Fruit fly (Drosophila melanogaster) whole organism, embryonic: Measurements from ENCODE around the gene LysD.

ENCODE experiments used
- Awh ChIP-seq: fragments of 200-800 bp; sonication (Bioruptor generic); IDR thresholded peaks from 2 replicates; pipeline ENCODE4, ENCODE4 v1.3.6; 2022; ENCODE audit warnings: missing biosample characterization, missing genetic modification characterization
- Bgb ChIP-seq: fragments of 200-800 bp; sonication (Bioruptor generic); IDR thresholded peaks from 2 replicates; pipeline ENCODE4 v1.3.6; 2022; ENCODE audit warnings: missing biosample characterization, missing genetic modification characterization; ENCODE audit not compliant: partially characterized antibody
- C15 ChIP-seq: fragments of 200-800 bp; sonication (Bioruptor generic); IDR thresholded peaks from 3 replicates; pipeline ENCODE4 v1.3.6; 2022; ENCODE audit warnings: missing biosample characterization, missing genetic modification characterization
- CG10267 ChIP-seq: fragments of 200-800 bp; sonication (Bioruptor generic); optimal IDR thresholded peaks from 2 replicates; lab custom pipeline; 2018; ENCODE audit warnings: missing biosample characterization, mild to moderate bottlenecking, missing genetic modification characterization, moderate library complexity
- CG10462 ChIP-seq: fragments of 200-800 bp; sonication (Bioruptor generic); optimal IDR thresholded peaks from 2 replicates; lab custom pipeline; 2016; ENCODE audit warnings: missing biosample characterization, missing genetic modification characterization
- CG13123 ChIP-seq: fragments of 200-800 bp; sonication (Bioruptor generic); optimal IDR thresholded peaks from 2 replicates; lab custom pipeline; 2016; ENCODE audit warnings: missing biosample characterization, missing genetic modification characterization
- CG17568 ChIP-seq: fragments of 200-800 bp; sonication (Bioruptor generic); optimal IDR thresholded peaks from 2 replicates; lab custom pipeline; 2018; ENCODE audit warnings: missing biosample characterization, mild to moderate bottlenecking, missing genetic modification characterization, moderate library complexity
- CG17802 ChIP-seq: fragments of 200-800 bp; sonication (Bioruptor generic); optimal IDR thresholded peaks from 2 replicates; lab custom pipeline; 2018; ENCODE audit warnings: missing biosample characterization, mild to moderate bottlenecking, missing genetic modification characterization, moderate library complexity
- CG18262 ChIP-seq: fragments of 200-800 bp; optimal IDR thresholded peaks from 3 replicates; lab custom pipeline; 2019; ENCODE audit warnings: missing biosample characterization, mild to moderate bottlenecking, missing genetic modification characterization, moderate library complexity
- CG2199 ChIP-seq: fragments of 200-800 bp; sonication (Bioruptor generic); IDR thresholded peaks from 3 replicates; pipeline ENCODE4 v1.3.6; 2022; ENCODE audit warnings: missing biosample characterization, missing genetic modification characterization
- CG32532 ChIP-seq: fragments of 200-800 bp; sonication (Bioruptor generic); IDR thresholded peaks from 2 replicates; pipeline ENCODE4 v1.3.6; 2022; ENCODE audit warnings: missing biosample characterization, missing genetic modification characterization
- CG33557 ChIP-seq: fragments of 200-800 bp; sonication (Bioruptor generic); optimal IDR thresholded peaks from 2 replicates; lab custom pipeline; 2019; ENCODE audit warnings: missing biosample characterization, mild to moderate bottlenecking, missing genetic modification characterization, moderate library complexity
- CG34422 ChIP-seq: fragments of 200-800 bp; sonication (Bioruptor generic); IDR thresholded peaks from 3 replicates; pipeline ENCODE4 v1.3.6; 2022; ENCODE audit warnings: missing biosample characterization, missing genetic modification characterization
- CG4404 ChIP-seq: fragments of 200-800 bp; sonication (Bioruptor generic); IDR thresholded peaks from 2 replicates; pipeline ENCODE4 v1.3.6; 2022; ENCODE audit warnings: missing biosample characterization, missing genetic modification characterization
- CG4820 ChIP-seq: fragments of 200-800 bp; sonication (Bioruptor generic); optimal IDR thresholded peaks from 3 replicates; lab custom pipeline; 2016; ENCODE audit warnings: missing biosample characterization, missing genetic modification characterization
- CG6254 ChIP-seq: fragments of 200-800 bp; sonication (Bioruptor generic); optimal IDR thresholded peaks from 3 replicates; lab custom pipeline; 2017; ENCODE audit warnings: mild to moderate bottlenecking, missing biosample characterization, missing genetic modification reagents, missing genetic modification characterization
- CG6683 ChIP-seq: fragments of 200-800 bp; sonication (Bioruptor generic); optimal IDR thresholded peaks from 2 replicates; lab custom pipeline; 2017; ENCODE audit warnings: missing biosample characterization, mild to moderate bottlenecking, missing genetic modification characterization, missing genetic modification reagents
- CG6854 ChIP-seq: fragments of 200-800 bp; sonication (Bioruptor generic); optimal IDR thresholded peaks from 3 replicates; lab custom pipeline; 2017; ENCODE audit warnings: missing biosample characterization, mild to moderate bottlenecking, missing genetic modification characterization
- H15 ChIP-seq: fragments of 200-800 bp; sonication (Bioruptor generic); IDR thresholded peaks from 3 replicates; pipeline ENCODE4 v1.3.6; 2022; ENCODE audit warnings: missing biosample characterization, missing genetic modification characterization
- H2.0 ChIP-seq: fragments of 200-800 bp; sonication (Bioruptor generic); IDR thresholded peaks from 2 replicates; pipeline ENCODE4 v1.3.6; 2022; ENCODE audit warnings: missing biosample characterization, missing genetic modification characterization
- HLHmδ ChIP-seq: fragments of 200-800 bp; sonication (Bioruptor generic); optimal IDR thresholded peaks from 2 replicates; lab custom pipeline; 2018; ENCODE audit warnings: missing biosample characterization, mild to moderate bottlenecking, missing genetic modification characterization, moderate library complexity
- Hand ChIP-seq: fragments of 200-800 bp; sonication (Bioruptor generic); optimal IDR thresholded peaks from 2 replicates; lab custom pipeline; 2017; ENCODE audit warnings: mild to moderate bottlenecking, missing biosample characterization, missing genetic modification reagents, missing genetic modification characterization
- HmgD ChIP-seq: fragments of 200-800 bp; sonication (Bioruptor generic); optimal IDR thresholded peaks from 3 replicates; lab custom pipeline; 2016; ENCODE audit warnings: missing biosample characterization, missing genetic modification characterization
- Jarid2 ChIP-seq: fragments of 200-800 bp; sonication (Bioruptor generic); optimal IDR thresholded peaks from 3 replicates; lab custom pipeline; 2017; ENCODE audit warnings: mild to moderate bottlenecking, missing biosample characterization, missing genetic modification reagents, missing genetic modification characterization
- Kr ChIP-seq: fragments of 200-800 bp; sonication (Bioruptor generic); optimal IDR thresholded peaks from 2 replicates; lab custom pipeline; 2017; ENCODE audit warnings: missing biosample characterization, mild to moderate bottlenecking, missing genetic modification characterization
- Meics ChIP-seq: fragments of 200-800 bp; sonication (Bioruptor generic); optimal IDR thresholded peaks from 2 replicates; lab custom pipeline; 2017; ENCODE audit warnings: missing biosample characterization, mild to moderate bottlenecking, missing genetic modification characterization
- Nf-YB ChIP-seq: fragments of 200-800 bp; sonication (Bioruptor generic); optimal IDR thresholded peaks from 3 replicates; lab custom pipeline; 2019; ENCODE audit warnings: missing biosample characterization, mild to moderate bottlenecking, missing genetic modification characterization, moderate library complexity
- Ravus ChIP-seq: fragments of 200-800 bp; sonication (Bioruptor generic); IDR thresholded peaks from 2 replicates; pipeline ENCODE4 v1.3.6; 2022; ENCODE audit warnings: missing biosample characterization, missing genetic modification characterization
- Rfx ChIP-seq: fragments of 200-800 bp; sonication (Bioruptor generic); IDR thresholded peaks from 2 replicates; pipeline ENCODE4 v1.3.6; 2022; ENCODE audit warnings: missing biosample characterization, missing genetic modification characterization
- Side ChIP-seq: fragments of 200-800 bp; sonication (Bioruptor generic); optimal IDR thresholded peaks from 2 replicates; lab custom pipeline; 2016; ENCODE audit warnings: missing biosample characterization, missing genetic modification characterization
- Ssrp ChIP-seq: fragments of 200-800 bp; sonication (Bioruptor generic); optimal IDR thresholded peaks from 2 replicates; lab custom pipeline; 2018; ENCODE audit warnings: missing biosample characterization, mild to moderate bottlenecking, missing genetic modification characterization, moderate library complexity
- ara ChIP-seq: fragments of 200-800 bp; sonication (Bioruptor generic); IDR thresholded peaks from 2 replicates; pipeline ENCODE4 v1.3.6; 2022; ENCODE audit warnings: missing biosample characterization, missing genetic modification characterization
- ash1 ChIP-seq: fragments of 200-800 bp; sonication (Bioruptor generic); optimal IDR thresholded peaks from 2 replicates; lab custom pipeline; 2018; ENCODE audit warnings: missing biosample characterization, mild to moderate bottlenecking, missing genetic modification characterization
- bbx ChIP-seq: fragments of 200-800 bp; sonication (Bioruptor generic); IDR thresholded peaks from 2 replicates; pipeline ENCODE4 v1.3.6; 2022; ENCODE audit warnings: missing biosample characterization, missing genetic modification characterization; ENCODE audit not compliant: partially characterized antibody
- br ChIP-seq: fragments of >200 bp; optimal IDR thresholded peaks from 2 replicates; lab custom pipeline; 2017
- cad ChIP-seq: fragments of >200 bp; optimal IDR thresholded peaks from 2 replicates; lab custom pipeline; 2017; ENCODE audit warnings: missing biosample characterization, missing genetic modification characterization
- chinmo ChIP-seq: fragments of 200-800 bp; sonication (Bioruptor generic); IDR thresholded peaks from 4 replicates; pipeline ENCODE4 v1.3.6; 2022; ENCODE audit warnings: missing biosample characterization, missing genetic modification characterization; ENCODE audit not compliant: partially characterized antibody
- ems ChIP-seq: fragments of 200-800 bp; sonication (Bioruptor generic); optimal IDR thresholded peaks from 3 replicates; lab custom pipeline; 2016; ENCODE audit warnings: missing biosample characterization, missing genetic modification characterization
- en ChIP-seq: fragments of 200-800 bp; sonication (Bioruptor generic); optimal IDR thresholded peaks from 2 replicates; lab custom pipeline; 2016; ENCODE audit warnings: missing biosample characterization, missing genetic modification characterization
- gem ChIP-seq: fragments of 200-800 bp; sonication (Bioruptor generic); optimal IDR thresholded peaks from 2 replicates; lab custom pipeline; 2019; ENCODE audit warnings: missing biosample characterization, mild to moderate bottlenecking, missing genetic modification characterization, moderate library complexity
- klu ChIP-seq: fragments of 200-800 bp; sonication (Bioruptor generic); IDR thresholded peaks from 2 replicates; pipeline ENCODE4 v1.3.6; 2022; ENCODE audit warnings: missing biosample characterization, missing genetic modification characterization
- lola ChIP-seq, 3 experiments: fragments of >200 bp in 2 of 3; fragments of 200-800 bp in 1 of 3; sonication (Bioruptor generic) in 1 of 3; optimal IDR thresholded peaks; 2 replicates each; lab custom pipeline; 2017 to 2019; ENCODE audit warnings: missing biosample characterization in 3 of 3, missing genetic modification characterization in 3 of 3, mild to moderate bottlenecking in 1 of 3, moderate library complexity in 1 of 3
- oc ChIP-seq: fragments of 200-800 bp; sonication (Bioruptor generic); optimal IDR thresholded peaks from 2 replicates; lab custom pipeline; 2018; ENCODE audit warnings: missing biosample characterization, mild to moderate bottlenecking, missing genetic modification characterization, moderate library complexity
- odd ChIP-seq: fragments of 200-800 bp; sonication (Bioruptor generic); optimal IDR thresholded peaks from 2 replicates; lab custom pipeline; 2017; ENCODE audit warnings: missing biosample characterization, mild to moderate bottlenecking, missing genetic modification characterization
- onecut ChIP-seq: fragments of 200-800 bp; sonication (Bioruptor generic); IDR thresholded peaks from 2 replicates; pipeline ENCODE4 v1.3.6; 2022; ENCODE audit warnings: missing biosample characterization, missing genetic modification characterization
- p53 ChIP-seq: fragments of 200-800 bp; sonication (Bioruptor generic); optimal IDR thresholded peaks from 2 replicates; lab custom pipeline; 2016; ENCODE audit warnings: missing biosample characterization, missing genetic modification characterization
- ranshi ChIP-seq: fragments of 200-800 bp; sonication (Bioruptor generic); IDR thresholded peaks from 2 replicates; pipeline ENCODE4 v1.3.6; 2022; ENCODE audit warnings: missing biosample characterization, missing genetic modification characterization
- stwl ChIP-seq: fragments of 200-800 bp; sonication (Bioruptor generic); optimal IDR thresholded peaks from 3 replicates; lab custom pipeline; 2018; ENCODE audit warnings: missing biosample characterization, mild to moderate bottlenecking, missing genetic modification characterization, moderate library complexity
- tx ChIP-seq: fragments of 200-800 bp; sonication (Bioruptor generic); optimal IDR thresholded peaks from 2 replicates; lab custom pipeline; 2016; ENCODE audit warnings: missing biosample characterization, missing genetic modification characterization
- unc-4 ChIP-seq: fragments of 200-800 bp; sonication (Bioruptor generic); IDR thresholded peaks from 2 replicates; pipeline ENCODE4 v1.3.6; 2022; ENCODE audit warnings: missing biosample characterization, missing genetic modification characterization; ENCODE audit not compliant: partially characterized antibody
- zen ChIP-seq: fragments of 200-800 bp; sonication (Bioruptor generic); optimal IDR thresholded peaks from 3 replicates; lab custom pipeline; 2018; ENCODE audit warnings: missing biosample characterization, mild to moderate bottlenecking, missing genetic modification characterization, moderate library complexity

LysD gene

dm6 chr3L:1177085-1177484 lies 33.9 kb downstream of the LysD start, which contains the start of gene bab2 (continued):
- TF ChIP-seq Side (GFP tag; lab: Kevin White, UChicago) (peak; percentile 2), ash1 (GFP tag; lab: Kevin White, UChicago) (peak; percentile 37), CG10462 (GFP tag; lab: Kevin White, UChicago) (no peak), unc-4 (GFP tag; lab: Robert Waterston, UW) (no peak), oc (tag; lab: Kevin White, UChicago) (peak; percentile 63), CG13123 (peak; percentile 14), Awh (GFP tag; lab: Robert Waterston, UW) (peak; percentile 6; the same call in 1 of the 2 replicates), CG18262 (tag; lab: Kevin White, UChicago) (no peak), onecut (GFP tag; lab: Robert Waterston, UW) (no peak), Hand (GFP tag; lab: Kevin White, UChicago) (no peak), Rfx (GFP tag; lab: Robert Waterston, UW) (peak; percentile 34; the same call in 1 of the 2 replicates), gem (tag; lab: Kevin White, UChicago) (no peak), CG2199 (GFP tag; lab: Robert Waterston, UW) (peak; percentile 91), chinmo (GFP tag; lab: Robert Waterston, UW) (peak; percentile 92), H2.0 (GFP tag; lab: Robert Waterston, UW) (0 out of 2 replicates have a peak, but pooled peaks have one; percentile 8), lola (GFP tag; optimal IDR thresholded peaks at IDR 0.05; lab: Kevin White, UChicago) (no peak), CG6854 (GFP tag; lab: Kevin White, UChicago) (no peak), CG6683 (GFP tag; lab: Kevin White, UChicago) (no peak), CG6254 (no peak), CG34422 (peak; percentile 37; the same call in 1 of the 3 replicates), p53 (GFP tag; lab: Kevin White, UChicago) (no peak), CG32532 (GFP tag; lab: Robert Waterston, UW) (peak; percentile 10; the same call in 1 of the 2 replicates), en (GFP tag; lab: Kevin White, UChicago) (no peak), CG4404 (GFP tag; lab: Robert Waterston, UW) (no peak), C15 (GFP tag; lab: Robert Waterston, UW) (no peak), CG10267 (tag; lab: Kevin White, UChicago) (peak; percentile 25), CG33557 (peak; percentile 47), Meics (GFP tag; lab: Kevin White, UChicago) (no peak), odd (GFP tag; lab: Kevin White, UChicago) (peak; percentile 11), zen (tag; lab: Kevin White, UChicago) (no peak), br (lab: Kevin White, UChicago) (no peak), Jarid2 (GFP tag; lab: Kevin White, UChicago) (peak; percentile 100), CG17568 (peak; percentile 3), klu (GFP tag; lab: Robert Waterston, UW) (no peak), HLHmδ (GFP tag; lab: Kevin White, UChicago) (peak; percentile 81), Ssrp (tag; lab: Kevin White, UChicago) (no peak), bbx (GFP tag; lab: Robert Waterston, UW) (peak; percentile 77), Ravus (no peak), ranshi (GFP tag; lab: Robert Waterston, UW) (no peak; the same call in 1 of the 2 replicates), ara (GFP tag; lab: Robert Waterston, UW) (no peak), Bgb (peak; percentile 56), ems (no peak), stwl (tag; lab: Kevin White, UChicago) (peak; percentile 28), H15 (GFP tag; lab: Robert Waterston, UW) (no peak), tx (GFP tag; lab: Kevin White, UChicago) (no peak), CG4820 (GFP tag; lab: Kevin White, UChicago) (no peak), Kr (no peak), Nf-YB (GFP tag; lab: Kevin White, UChicago) (peak; percentile 43), cad (GFP tag; lab: Kevin White, UChicago) (peak; percentile 30), CG17802 (tag; lab: Kevin White, UChicago) (no peak), HmgD (GFP tag; lab: Kevin White, UChicago) (peak; percentile 80)
